Fruit fly (Drosophila melanogaster) whole organism, embryonic: Measurements from ENCODE around the gene Prim2.

Experiments
- Atf6 ChIP-seq: fragments of 200-800 bp; sonication (Bioruptor generic); IDR thresholded peaks from 2 replicates; pipeline ENCODE4 v1.3.6; 2022; ENCODE audit warnings: missing biosample characterization, missing genetic modification characterization
- CG1024 ChIP-seq: fragments of 200-800 bp; sonication (Bioruptor generic); IDR thresholded peaks from 2 replicates; pipeline ENCODE4 v1.3.6; 2022; ENCODE audit warnings: missing biosample characterization, missing genetic modification characterization
- CG10366 ChIP-seq: fragments of 200-800 bp; sonication (Bioruptor generic); IDR thresholded peaks from 2 replicates; pipeline ENCODE4 v1.3.6; 2022; ENCODE audit warnings: missing biosample characterization, missing genetic modification characterization
- CG10543 ChIP-seq: fragments of 200-800 bp; sonication (Bioruptor generic); optimal IDR thresholded peaks from 3 replicates; lab custom pipeline; 2017; ENCODE audit warnings: missing biosample characterization, mild to moderate bottlenecking, missing genetic modification characterization, moderate library complexity
- CG11504 ChIP-seq: fragments of 200-800 bp; sonication (Bioruptor generic); optimal IDR thresholded peaks from 3 replicates; lab custom pipeline; 2019; ENCODE audit warnings: missing biosample characterization, mild to moderate bottlenecking, missing genetic modification characterization, moderate library complexity
- CG1233 ChIP-seq: fragments of 200-800 bp; sonication (Bioruptor generic); optimal IDR thresholded peaks from 4 replicates; lab custom pipeline; 2018; ENCODE audit warnings: missing biosample characterization, mild to moderate bottlenecking, missing genetic modification characterization
- CG13287 ChIP-seq: fragments of 200-800 bp; sonication (Bioruptor generic); IDR thresholded peaks from 2 replicates; pipeline ENCODE4 v1.3.6; 2022; ENCODE audit warnings: missing biosample characterization, missing genetic modification characterization; ENCODE audit not compliant: partially characterized antibody
- CG1603 ChIP-seq: fragments of 200-800 bp; sonication (Bioruptor generic); optimal IDR thresholded peaks from 2 replicates; lab custom pipeline; 2019; ENCODE audit warnings: missing biosample characterization, mild to moderate bottlenecking, missing genetic modification characterization, moderate library complexity
- CG18011 ChIP-seq: fragments of 200-800 bp; sonication (Bioruptor generic); optimal IDR thresholded peaks from 2 replicates; lab custom pipeline; 2017; ENCODE audit warnings: missing biosample characterization, missing genetic modification characterization, mild to moderate bottlenecking, moderate library complexity, missing genotype
- CG2678 ChIP-seq: fragments of 200-800 bp; sonication (Bioruptor generic); optimal IDR thresholded peaks from 3 replicates; lab custom pipeline; 2019; ENCODE audit warnings: missing biosample characterization, mild to moderate bottlenecking, missing genetic modification characterization, moderate library complexity
- CG30020 ChIP-seq: fragments of 200-800 bp; optimal IDR thresholded peaks from 2 replicates; lab custom pipeline; 2019; ENCODE audit warnings: missing biosample characterization, mild to moderate bottlenecking, missing genetic modification characterization, moderate library complexity
- CG32532 ChIP-seq: fragments of 200-800 bp; sonication (Bioruptor generic); IDR thresholded peaks from 2 replicates; pipeline ENCODE4 v1.3.6; 2022; ENCODE audit warnings: missing biosample characterization, missing genetic modification characterization
- CG5953 ChIP-seq: fragments of 200-800 bp; sonication (Bioruptor generic); IDR thresholded peaks from 2 replicates; pipeline ENCODE4 v1.3.6; 2022; ENCODE audit warnings: missing biosample characterization, missing genetic modification characterization
- CG6854 ChIP-seq: fragments of 200-800 bp; sonication (Bioruptor generic); optimal IDR thresholded peaks from 3 replicates; lab custom pipeline; 2017; ENCODE audit warnings: missing biosample characterization, mild to moderate bottlenecking, missing genetic modification characterization
- CG7271 ChIP-seq: fragments of 200-800 bp; sonication (Bioruptor generic); optimal IDR thresholded peaks from 2 replicates; lab custom pipeline; 2018; ENCODE audit warnings: missing biosample characterization, mild to moderate bottlenecking, missing genetic modification characterization, moderate library complexity
- CG8290 ChIP-seq, 3 experiments: fragments of 200-800 bp; sonication (Bioruptor generic); optimal IDR thresholded peaks; 2 replicates each; lab custom pipeline; 2016 to 2019; ENCODE audit warnings: missing biosample characterization in 3 of 3, missing genetic modification characterization in 3 of 3, mild to moderate bottlenecking in 2 of 3, moderate library complexity in 1 of 3
- CG9817 ChIP-seq: fragments of 200-800 bp; sonication (Bioruptor generic); optimal IDR thresholded peaks from 2 replicates; lab custom pipeline; 2018; ENCODE audit warnings: missing biosample characterization, mild to moderate bottlenecking, missing genetic modification characterization, moderate library complexity
- CkIIα-i1 ChIP-seq: fragments of 200-800 bp; sonication (Bioruptor generic); IDR thresholded peaks from 2 replicates; pipeline ENCODE4 v1.3.6; 2022; ENCODE audit warnings: missing biosample characterization, missing genetic modification characterization
- D19B ChIP-seq: fragments of 200-800 bp; sonication (Bioruptor generic); optimal IDR thresholded peaks from 2 replicates; lab custom pipeline; 2017; ENCODE audit warnings: missing biosample characterization, mild to moderate bottlenecking, missing genetic modification characterization
- Dbx ChIP-seq: fragments of 200-800 bp; sonication (Bioruptor generic); IDR thresholded peaks from 3 replicates; pipeline ENCODE4 v1.3.6; 2022; ENCODE audit warnings: missing biosample characterization, missing genetic modification characterization
- Ets97D ChIP-seq: fragments of 200-800 bp; sonication (Bioruptor generic); optimal IDR thresholded peaks from 3 replicates; lab custom pipeline; 2016; ENCODE audit warnings: missing biosample characterization, missing genetic modification characterization
- Gug ChIP-seq: fragments of 200-800 bp; sonication (Bioruptor generic); IDR thresholded peaks from 4 replicates; pipeline ENCODE4 v1.3.6; 2022; ENCODE audit warnings: missing biosample characterization, missing genetic modification characterization
- HLH4C ChIP-seq: fragments of 200-800 bp; sonication (Bioruptor generic); IDR thresholded peaks from 3 replicates; pipeline ENCODE4 v1.3.6; 2022; ENCODE audit warnings: missing biosample characterization, missing genetic modification characterization; ENCODE audit not compliant: partially characterized antibody
- Hand ChIP-seq: fragments of 200-800 bp; sonication (Bioruptor generic); optimal IDR thresholded peaks from 2 replicates; lab custom pipeline; 2017; ENCODE audit warnings: mild to moderate bottlenecking, missing biosample characterization, missing genetic modification reagents, missing genetic modification characterization
- HmgZ ChIP-seq: fragments of 200-800 bp; sonication (Bioruptor generic); optimal IDR thresholded peaks from 2 replicates; lab custom pipeline; 2018; ENCODE audit warnings: missing biosample characterization, mild to moderate bottlenecking, missing genetic modification characterization
- Hr51 ChIP-seq, 2 experiments: fragments of 200-800 bp; sonication (Bioruptor generic); optimal IDR thresholded peaks; 2 replicates in 1 of 2; 3 replicates in 1 of 2; lab custom pipeline; 2016 to 2018; ENCODE audit warnings: missing biosample characterization in 2 of 2, missing genetic modification characterization in 2 of 2, mild to moderate bottlenecking in 1 of 2, moderate library complexity in 1 of 2
- Hsf ChIP-seq: fragments of 200-800 bp; sonication (Bioruptor generic); optimal IDR thresholded peaks from 3 replicates; lab custom pipeline; 2016; ENCODE audit warnings: missing biosample characterization, missing genetic modification characterization
- NC2β ChIP-seq: fragments of 200-800 bp; sonication (Bioruptor generic); optimal IDR thresholded peaks from 2 replicates; lab custom pipeline; 2016; ENCODE audit warnings: missing biosample characterization, missing genetic modification characterization
- PHDP ChIP-seq: fragments of 200-800 bp; sonication (Bioruptor generic); optimal IDR thresholded peaks from 3 replicates; lab custom pipeline; 2018; ENCODE audit warnings: missing biosample characterization, mild to moderate bottlenecking, missing genetic modification characterization, moderate library complexity
- Tbp ChIP-seq: fragments of >200 bp; optimal IDR thresholded peaks from 2 replicates; lab custom pipeline; 2018; ENCODE audit warnings: missing biosample characterization, missing genetic modification characterization
- Trl ChIP-seq, 3 experiments: fragments of >200 bp in 2 of 3; fragments of 200-800 bp in 1 of 3; sonication (Bioruptor generic) in 1 of 3; optimal IDR thresholded peaks; 2 replicates in 1 of 3; 3 replicates in 2 of 3; lab custom pipeline; 2016 to 2017; ENCODE audit warnings: missing biosample characterization in 1 of 3, missing genetic modification characterization in 1 of 3
- Usf ChIP-seq: fragments of 200-800 bp; sonication (Bioruptor generic); optimal IDR thresholded peaks from 2 replicates; lab custom pipeline; 2017; ENCODE audit warnings: missing genotype, missing biosample characterization, missing genetic modification characterization
- Vsx1 ChIP-seq: fragments of 200-800 bp; sonication (Bioruptor generic); optimal IDR thresholded peaks from 2 replicates; lab custom pipeline; 2017; ENCODE audit warnings: missing biosample characterization, mild to moderate bottlenecking, missing genetic modification characterization, missing genetic modification reagents
- abd-A ChIP-seq: fragments of 200-800 bp; sonication (Bioruptor generic); optimal IDR thresholded peaks from 3 replicates; lab custom pipeline; 2019; ENCODE audit warnings: missing biosample characterization, mild to moderate bottlenecking, missing genetic modification characterization, moderate library complexity
- chif ChIP-seq, 2 experiments: fragments of 200-800 bp; sonication (Bioruptor generic); optimal IDR thresholded peaks; 3 replicates each; lab custom pipeline; 2016; ENCODE audit warnings: missing biosample characterization in 2 of 2, missing genetic modification characterization in 2 of 2
- chinmo ChIP-seq: fragments of 200-800 bp; sonication (Bioruptor generic); IDR thresholded peaks from 4 replicates; pipeline ENCODE4 v1.3.6; 2022; ENCODE audit warnings: missing biosample characterization, missing genetic modification characterization; ENCODE audit not compliant: partially characterized antibody
- gcm2 ChIP-seq: fragments of 200-800 bp; sonication (Bioruptor generic); optimal IDR thresholded peaks from 2 replicates; lab custom pipeline; 2016; ENCODE audit warnings: missing biosample characterization, missing genetic modification characterization
- her ChIP-seq: fragments of 200-800 bp; sonication (Bioruptor generic); optimal IDR thresholded peaks from 2 replicates; lab custom pipeline; 2016; ENCODE audit warnings: missing biosample characterization, missing genetic modification characterization
- inv ChIP-seq: fragments of 200-800 bp; sonication (Bioruptor generic); IDR thresholded peaks from 2 replicates; pipeline ENCODE4 v1.3.6; 2022; ENCODE audit warnings: missing biosample characterization, missing genetic modification characterization; ENCODE audit not compliant: partially characterized antibody
- run ChIP-seq: fragments of 200-800 bp; sonication (Bioruptor generic); optimal IDR thresholded peaks from 3 replicates; lab custom pipeline; 2018; ENCODE audit warnings: missing biosample characterization, mild to moderate bottlenecking, missing genetic modification characterization
- slbo ChIP-seq: fragments of 200-800 bp; sonication (Bioruptor generic); IDR thresholded peaks from 2 replicates; pipeline ENCODE4 v1.3.6; 2022; ENCODE audit warnings: missing biosample characterization, missing genetic modification characterization
- sob ChIP-seq: fragments of 200-800 bp; sonication (Bioruptor generic); IDR thresholded peaks from 2 replicates; pipeline ENCODE4 v1.3.6; 2022; ENCODE audit warnings: missing biosample characterization, missing genetic modification characterization
- stwl ChIP-seq: fragments of 200-800 bp; sonication (Bioruptor generic); optimal IDR thresholded peaks from 3 replicates; lab custom pipeline; 2018; ENCODE audit warnings: missing biosample characterization, mild to moderate bottlenecking, missing genetic modification characterization, moderate library complexity
- vnd ChIP-seq: fragments of 200-800 bp; sonication (Bioruptor generic); IDR thresholded peaks from 3 replicates; pipeline ENCODE4 v1.3.6; 2022; ENCODE audit warnings: missing biosample characterization, missing genetic modification characterization; ENCODE audit not compliant: partially characterized antibody
- vvl ChIP-seq: fragments of 200-800 bp; sonication (Bioruptor generic); IDR thresholded peaks from 2 replicates; pipeline ENCODE4 v1.3.6; 2022; ENCODE audit warnings: missing biosample characterization, missing genetic modification characterization
- wek ChIP-seq: fragments of 200-800 bp; sonication (Bioruptor generic); optimal IDR thresholded peaks from 3 replicates; lab custom pipeline; 2018; ENCODE audit warnings: missing biosample characterization, mild to moderate bottlenecking, missing genetic modification characterization, moderate library complexity

The Prim2 gene

dm6 chr3L:20401026-20401912 lies 39.9 kb upstream of the Prim2 start, which contains the start of gene trbl:
Gene trbl (minus strand): TSS chr3L:20401609.
- no peak for TF ChIP-seq slbo (GFP tag; lab: Robert Waterston, UW)
- no peak for TF ChIP-seq Tbp (GFP tag; lab: Kevin White, UChicago)
- peak; percentile 22 for TF ChIP-seq Vsx1 (GFP tag; lab: Kevin White, UChicago)
- TF ChIP-seq CG1603 (tag; lab: Kevin White, UChicago), result peak; percentile 27
- no peak for TF ChIP-seq inv (GFP tag; lab: Robert Waterston, UW)
- TF ChIP-seq Hsf (GFP tag; lab: Kevin White, UChicago), result no peak
- no peak for TF ChIP-seq CG10366
- TF ChIP-seq CG9817, result no peak
- no peak for TF ChIP-seq gcm2 (GFP tag; lab: Kevin White, UChicago)
- peak; percentile 43 for TF ChIP-seq CG8290 (GFP tag; optimal IDR thresholded peaks at IDR 0.05; lab: Kevin White, UChicago)
- peak; percentile 44 to 64 for TF ChIP-seq CG8290 (tag; optimal IDR thresholded peaks at IDR 0.05; lab: Kevin White, UChicago)
- peak; percentile 27 for TF ChIP-seq PHDP (tag; lab: Kevin White, UChicago)
- TF ChIP-seq D19B (GFP tag; lab: Kevin White, UChicago), result no peak
- TF ChIP-seq CG18011, result peak; percentile 20
- TF ChIP-seq run (tag; lab: Kevin White, UChicago), result peak; percentile 45
- peak; percentile 58; the same call in 2 of the 3 replicates for TF ChIP-seq Dbx (GFP tag; lab: Robert Waterston, UW)
- peak; percentile 81 for TF ChIP-seq CG10543 (GFP tag; lab: Kevin White, UChicago)
- TF ChIP-seq CG11504 (tag; lab: Kevin White, UChicago), result peak; percentile 12
- TF ChIP-seq HmgZ, result no peak
- no peak for TF ChIP-seq Gug (GFP tag; lab: Robert Waterston, UW)
- TF ChIP-seq Hand (GFP tag; lab: Kevin White, UChicago), result peak; percentile 15
- peak; percentile 27 for TF ChIP-seq wek (GFP tag; lab: Kevin White, UChicago)
- TF ChIP-seq NC2β (GFP tag; lab: Kevin White, UChicago), result peak; percentile 13
- peak; percentile 72 for TF ChIP-seq CG6854 (GFP tag; lab: Kevin White, UChicago)
- peak; percentile 70 for TF ChIP-seq CG13287 (GFP tag; lab: Robert Waterston, UW)
- no peak for TF ChIP-seq CG1024 (GFP tag; lab: Robert Waterston, UW)
- TF ChIP-seq stwl, result peak; percentile 31
- peak; percentile 73 for TF ChIP-seq HLH4C
- TF ChIP-seq CG30020, result peak; percentile 20
- TF ChIP-seq CG1233, result no peak
- TF ChIP-seq her, result peak; percentile 70
- peak; percentile 26 for TF ChIP-seq Ets97D (GFP tag; lab: Kevin White, UChicago)
- peak; percentile 56; the same call in 1 of the 2 replicates for TF ChIP-seq vvl (GFP tag; lab: Robert Waterston, UW)
- TF ChIP-seq Usf (GFP tag; lab: Kevin White, UChicago), result no peak
- peak; percentile 43; the same call in 1 of the 3 replicates for TF ChIP-seq vnd (GFP tag; lab: Robert Waterston, UW)
- TF ChIP-seq chif (GFP tag; optimal IDR thresholded peaks at IDR 0.05; lab: Kevin White, UChicago), result peak in 1 of 2 experiments; percentile 35
- TF ChIP-seq CkIIα-i1, result no peak
- TF ChIP-seq Atf6 (GFP tag; lab: Robert Waterston, UW), result peak; percentile 51
- TF ChIP-seq CG2678 (tag; lab: Kevin White, UChicago), result peak; percentile 10
- peak; percentile 98 for TF ChIP-seq chinmo (GFP tag; lab: Robert Waterston, UW)
- no peak for TF ChIP-seq CG5953 (GFP tag; lab: Robert Waterston, UW)
- peak; percentile 2 for TF ChIP-seq abd-A (tag; lab: Kevin White, UChicago)
- TF ChIP-seq CG32532 (GFP tag; lab: Robert Waterston, UW), result peak; percentile 61; the same call in 1 of the 2 replicates
- no peak for TF ChIP-seq sob (GFP tag; lab: Robert Waterston, UW)
- TF ChIP-seq Hr51 (GFP tag; optimal IDR thresholded peaks at IDR 0.05; lab: Kevin White, UChicago), result peak in 1 of 2 experiments; percentile 25
- TF ChIP-seq Trl (optimal IDR thresholded peaks at IDR 0.05; lab: Kevin White, UChicago), result peak; percentile 97 to 98
- peak; percentile 80 for TF ChIP-seq Trl (GFP tag; optimal IDR thresholded peaks at IDR 0.05; lab: Kevin White, UChicago)
- TF ChIP-seq CG7271 (tag; lab: Kevin White, UChicago), result peak; percentile 54
